Worm (Caenorhabditis elegans): ENCODE data around the gene F07F6.2.
A peak's percentile ranks its signal among the peaks of the same experiment; 100 is the strongest.

F07F6.2 gene

DNA sequence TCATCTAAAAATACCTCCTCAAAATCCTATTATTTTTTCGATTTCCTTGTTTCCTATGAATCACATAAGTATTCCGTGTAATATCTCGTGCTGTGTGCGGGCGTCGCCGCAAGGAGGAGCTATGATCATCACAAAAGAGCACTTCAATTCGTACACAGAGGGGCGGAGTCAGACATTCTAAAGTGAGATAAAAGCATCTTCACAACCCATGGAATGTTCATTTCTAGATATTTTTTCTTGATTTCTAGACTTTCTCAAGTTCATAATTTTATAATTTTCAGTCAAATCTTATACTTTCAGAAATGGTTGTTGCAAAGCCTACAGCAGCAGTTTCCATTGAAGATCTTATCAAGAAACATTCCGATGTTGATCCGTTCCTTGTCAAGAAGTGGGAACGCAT, 17.4 kb downstream of the F07F6.2 start, which contains the start of gene cex-1:
cex-1 (plus strand) TSS at position 301 of the 400 bp plus-strand sequence.
- TF ChIP-seq tlp-1 (tag; optimal IDR thresholded peaks at IDR 0.05) = no peak
- no peak for TF ChIP-seq elt-3 (tag; optimal IDR thresholded peaks at IDR 0.05)
- no peak for TF ChIP-seq lir-3 (tag; optimal IDR thresholded peaks at IDR 0.05; ENCODE audit: poor library complexity)
- no peak for TF ChIP-seq efl-3 (GFP tag; optimal IDR thresholded peaks at IDR 0.05)
- no peak for TF ChIP-seq fkh-10 (GFP tag; optimal IDR thresholded peaks at IDR 0.05)
- TF ChIP-seq F16B12.6 (tag; optimal IDR thresholded peaks at IDR 0.05) = no peak
- no peak for TF ChIP-seq nhr-237 (tag; optimal IDR thresholded peaks at IDR 0.05)
- no peak for TF ChIP-seq unc-62 (GFP tag; optimal IDR thresholded peaks at IDR 0.05)
- no peak for TF ChIP-seq ztf-4 (tag; optimal IDR thresholded peaks at IDR 0.05)
- TF ChIP-seq ama-1 (optimal IDR thresholded peaks at IDR 0.05) = no peak

DNA sequence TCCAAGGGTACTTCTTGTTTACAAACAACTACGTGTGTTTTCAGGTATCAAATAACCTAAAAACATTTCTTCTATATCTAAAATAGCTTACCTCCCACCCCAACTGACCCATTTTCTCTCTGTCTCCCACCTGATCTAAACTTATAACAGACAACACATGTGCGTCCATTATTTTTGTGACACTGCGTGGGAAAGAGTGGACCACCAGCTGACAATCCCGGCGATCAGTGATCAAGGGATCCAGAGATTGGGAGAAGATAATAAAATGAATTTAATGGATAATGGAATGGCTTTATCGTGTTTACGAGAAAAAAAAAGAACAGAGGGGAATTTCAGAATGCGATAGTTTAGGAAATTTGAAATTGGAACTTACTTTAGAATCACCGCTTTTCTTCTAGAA, 19.2 kb downstream of the F07F6.2 start:
- peak; percentile 32 for TF ChIP-seq dsc-1 (tag; optimal IDR thresholded peaks at IDR 0.05)
- TF ChIP-seq nhr-90 (tag; optimal IDR thresholded peaks at IDR 0.05; ENCODE audit: poor library complexity) = no peak
- peak; percentile 59 for TF ChIP-seq lin-14 (GFP tag; optimal IDR thresholded peaks at IDR 0.05)
- TF ChIP-seq nhr-19 (GFP tag; conservative IDR thresholded peaks at IDR 0.05) = peak; percentile 41
- TF ChIP-seq unc-130 (tag; optimal IDR thresholded peaks at IDR 0.05) = no peak
- TF ChIP-seq efl-1 (optimal IDR thresholded peaks at IDR 0.05) = peak in 1 of 2 experiments; percentile 6
- TF ChIP-seq efl-1 (GFP tag; optimal IDR thresholded peaks at IDR 0.05 in 1 of 2) = no peak
- peak; percentile 72 for TF ChIP-seq rnt-1 (tag; optimal IDR thresholded peaks at IDR 0.05)

DNA sequence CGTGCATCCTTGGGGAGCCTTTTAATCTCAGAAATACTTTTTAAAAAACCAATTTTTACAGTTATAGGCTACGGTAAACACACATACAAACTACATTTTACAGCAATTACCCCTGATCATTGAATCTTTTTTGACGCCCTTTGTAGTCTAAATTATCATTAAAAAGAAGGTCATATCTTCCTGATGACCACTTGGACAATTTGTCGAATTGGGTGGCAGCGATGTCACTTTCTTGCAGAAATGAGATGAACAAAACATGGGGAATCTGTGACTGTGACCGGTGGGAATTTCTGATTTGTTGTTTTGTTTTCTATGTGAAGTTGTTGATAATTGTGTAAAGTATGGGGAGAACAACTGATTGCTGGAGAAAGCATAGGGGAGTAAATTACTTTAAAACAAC, 19.6 kb downstream of the F07F6.2 start:
- TF ChIP-seq nhr-85 (tag) = peak; percentile 67
- peak; percentile 0 for TF ChIP-seq nhr-20 (tag; optimal IDR thresholded peaks at IDR 0.05)
- TF ChIP-seq tbx-2 (tag; optimal IDR thresholded peaks at IDR 0.05) = no peak
- TF ChIP-seq isw-1 (GFP tag; IDR thresholded peaks at IDR 0.05) = no peak
- TF ChIP-seq mdl-1 (tag; optimal IDR thresholded peaks at IDR 0.05) = no peak
- TF ChIP-seq elt-3 (tag; optimal IDR thresholded peaks at IDR 0.05) = peak in 1 of 6 experiments; percentile 12
- TF ChIP-seq blmp-1 (tag; optimal IDR thresholded peaks at IDR 0.05) = peak; percentile 74

DNA sequence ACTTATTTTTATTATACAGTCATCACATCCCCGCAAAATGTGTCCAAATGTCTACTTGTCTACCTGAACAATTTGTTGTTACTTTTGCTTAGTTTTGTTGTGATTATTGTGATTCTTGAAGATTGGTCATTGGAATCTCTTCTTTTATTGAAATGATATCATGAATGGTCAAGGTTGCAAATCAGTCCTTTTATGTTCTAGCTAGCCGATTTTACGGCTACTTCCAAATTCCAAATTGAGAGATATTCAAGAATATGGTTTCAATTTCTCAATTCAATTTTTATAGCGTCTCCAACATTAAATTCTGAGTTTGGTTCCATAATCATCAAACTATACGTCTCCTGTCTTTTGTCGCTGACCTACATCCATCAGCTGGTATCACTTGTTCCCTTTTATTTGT, 21.3 kb downstream of the F07F6.2 start:
- TF ChIP-seq efl-3 (GFP tag; optimal IDR thresholded peaks at IDR 0.05) = no peak
- TF ChIP-seq nhr-85 (tag) = peak; percentile 66

DNA sequence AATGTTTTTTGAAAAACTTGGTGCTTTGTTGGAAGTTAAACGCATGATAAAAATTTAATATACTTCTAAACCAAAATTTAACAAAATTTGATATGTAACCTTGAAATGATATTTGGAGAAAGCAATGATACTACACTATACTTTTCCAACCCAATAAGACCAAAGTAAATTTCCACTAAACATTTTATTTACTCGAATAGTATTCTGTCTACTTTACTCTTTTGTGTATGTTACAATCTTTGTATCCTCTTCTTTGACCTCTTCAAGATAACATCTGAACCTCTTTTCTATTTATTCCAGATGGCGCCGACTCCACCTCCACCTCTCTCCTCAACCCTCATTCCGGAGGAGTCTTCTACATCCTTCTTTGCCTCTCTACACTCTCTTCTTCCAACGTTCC, 23.5 kb downstream of the F07F6.2 start, which contains the start of gene dhs-5:
dhs-5 (plus strand) TSS at position 301 of the 400 bp plus-strand sequence.
- TF ChIP-seq dsc-1 (tag; optimal IDR thresholded peaks at IDR 0.05) (peak; percentile 56), ceh-88 (GFP tag; IDR thresholded peaks at IDR 0.05) (no peak)

DNA sequence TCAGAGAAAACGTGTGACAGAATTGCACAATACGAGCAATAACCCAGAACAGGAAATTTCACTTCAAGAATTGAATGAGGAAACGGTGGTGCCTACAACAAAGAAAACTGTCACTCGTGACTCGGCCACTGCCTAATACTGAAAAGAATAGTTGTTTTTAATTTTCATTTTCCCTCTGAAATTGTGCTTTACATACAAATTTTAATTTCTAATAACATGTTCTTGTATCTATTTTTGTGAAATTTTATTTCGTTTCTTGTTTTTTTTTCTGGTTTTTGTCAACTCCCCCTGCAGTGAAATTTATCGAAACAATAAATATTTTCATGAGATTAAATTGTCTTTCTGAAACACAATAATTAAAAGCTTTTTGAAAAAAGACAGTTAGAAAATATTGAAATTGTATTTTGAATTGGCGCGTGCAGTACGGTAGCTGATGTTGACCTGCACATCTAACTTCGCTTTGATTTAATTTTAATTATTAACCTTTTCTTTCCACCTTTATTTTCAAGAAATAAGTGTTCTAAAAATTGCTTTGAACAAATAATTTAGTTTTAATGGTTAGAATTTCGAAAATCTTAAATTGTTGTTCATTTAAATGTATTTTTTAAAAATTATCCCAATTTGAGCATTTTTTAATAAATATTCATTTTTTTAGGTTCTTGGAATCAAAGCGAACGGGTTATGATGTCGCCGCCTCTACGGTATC, 25.8 kb downstream of the F07F6.2 start, which contains the start of gene daz-1:
daz-1 (plus strand) TSS at position 656 of the 706 bp plus-strand sequence.
- TF ChIP-seq efl-3 (GFP tag; optimal IDR thresholded peaks at IDR 0.05) = no peak

DNA sequence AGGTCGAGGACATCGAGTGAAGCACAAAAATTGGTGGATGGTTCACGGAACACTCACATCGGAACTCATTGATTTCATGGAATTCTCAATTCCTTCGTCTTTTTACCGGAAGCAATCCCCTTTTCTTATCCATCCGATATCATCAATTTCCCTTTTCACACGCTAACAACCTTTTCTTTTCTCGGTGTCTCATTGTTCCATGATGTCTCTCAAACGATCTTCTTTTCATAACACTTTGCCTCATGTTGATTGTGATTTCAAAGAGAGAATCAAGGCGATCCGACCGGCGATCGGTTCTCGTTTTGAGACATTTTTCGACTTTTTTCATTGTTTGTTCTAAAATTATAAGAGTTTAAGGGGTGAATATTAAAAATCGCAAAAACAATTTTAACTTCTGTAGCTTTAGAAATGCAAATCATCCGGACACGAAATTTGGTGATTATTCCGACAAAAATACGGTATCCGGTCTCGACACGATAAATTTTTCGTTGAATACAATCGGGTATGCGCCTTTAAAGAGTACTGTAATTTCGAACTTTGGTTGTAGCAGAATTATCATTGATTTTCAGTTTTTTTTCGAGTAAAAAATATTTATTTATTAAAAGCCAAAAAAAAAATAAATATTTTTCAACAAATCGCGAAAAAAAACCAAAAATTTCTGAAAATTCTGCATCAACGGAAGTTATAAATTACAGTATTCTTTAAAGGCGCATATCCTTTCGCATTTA, 28.8 kb downstream of the F07F6.2 start:
- TF ChIP-seq nhr-85 (tag) (no peak), fkh-4 (tag; optimal IDR thresholded peaks at IDR 0.05; ENCODE audit: borderline replicate concordance) (no peak), unc-130 (tag; optimal IDR thresholded peaks at IDR 0.05) (peak; percentile 4), nhr-84 (tag; optimal IDR thresholded peaks at IDR 0.05) (no peak), ceh-90 (tag; optimal IDR thresholded peaks at IDR 0.05) (no peak), vab-15 (tag; optimal IDR thresholded peaks at IDR 0.05) (no peak), unc-86 (tag; optimal IDR thresholded peaks at IDR 0.05) (no peak), blmp-1 (tag; optimal IDR thresholded peaks at IDR 0.05) (peak; percentile 99), elt-3 (tag; optimal IDR thresholded peaks at IDR 0.05) (peak in 4 of 6 experiments; percentile 11 to 73 (median 32)), hlh-4 (tag; optimal IDR thresholded peaks at IDR 0.05) (no peak), nhr-237 (tag; optimal IDR thresholded peaks at IDR 0.05) (no peak), fos-1 (tag; optimal IDR thresholded peaks at IDR 0.05) (no peak), snu-23 (GFP tag; optimal IDR thresholded peaks at IDR 0.05) (peak; percentile 11), ceh-63 (GFP tag; optimal IDR thresholded peaks at IDR 0.05) (no peak), hlh-17 (GFP tag; optimal IDR thresholded peaks at IDR 0.05; ENCODE audit: borderline replicate concordance) (no peak), nhr-71 (tag; optimal IDR thresholded peaks at IDR 0.05) (peak; percentile 2), sptf-1 (tag; optimal IDR thresholded peaks at IDR 0.05) (no peak), ztf-4 (tag; optimal IDR thresholded peaks at IDR 0.05) (no peak), mep-1 (tag; optimal IDR thresholded peaks at IDR 0.05) (peak; percentile 5)
